Worm (Caenorhabditis elegans): Measurements from ENCODE around the gene T24A6.7.

The T24A6.7 gene

ce11 chrV:3575759-3576158 is 50.7 kb downstream of the T24A6.7 start, which contains the start of gene grl-27:
Gene grl-27, minus strand, starts transcription at chrV:3575859.
- TF ChIP-seq elt-1 (tag; optimal IDR thresholded peaks at IDR 0.05) (no peak), sma-3 (GFP tag; optimal IDR thresholded peaks at IDR 0.05) (no peak), unc-55 (GFP tag; optimal IDR thresholded peaks at IDR 0.05) (no peak), ZK546.5 (tag; optimal IDR thresholded peaks at IDR 0.05) (no peak), F13H6.1 (tag; optimal IDR thresholded peaks at IDR 0.05) (no peak), skn-1 (tag; optimal IDR thresholded peaks at IDR 0.05) (no peak), ztf-1 (GFP tag; conservative IDR thresholded peaks at IDR 0.05) (no peak), sma-9 (GFP tag; optimal IDR thresholded peaks at IDR 0.05) (no peak), sma-9 (tag; optimal IDR thresholded peaks at IDR 0.05) (no peak), nhr-129 (tag; optimal IDR thresholded peaks at IDR 0.05) (no peak), gmeb-1 (tag; optimal IDR thresholded peaks at IDR 0.05) (no peak), dmd-4 (tag; optimal IDR thresholded peaks at IDR 0.05) (no peak), ceh-16 (tag; optimal IDR thresholded peaks at IDR 0.05) (no peak), mbf-1 (tag; optimal IDR thresholded peaks at IDR 0.05) (no peak), blmp-1 (tag; optimal IDR thresholded peaks at IDR 0.05; ENCODE audit: insufficient read depth) (no peak), lin-13 (GFP tag; optimal IDR thresholded peaks at IDR 0.05) (no peak), sem-4 (tag; optimal IDR thresholded peaks at IDR 0.05) (no peak), ztf-4 (tag; optimal IDR thresholded peaks at IDR 0.05) (no peak), crh-2 (tag; optimal IDR thresholded peaks at IDR 0.05) (no peak)
